Worm (Caenorhabditis elegans) whole organism, L4/young adult: ENCODE data around the gene mlc-4.
A peak's percentile ranks its signal among the peaks of the same experiment; 100 is the strongest.

ENCODE experiments used
- W03F9.2 ChIP-seq: fragments of 150-350 bp; optimal IDR thresholded peaks from 2 replicates; lab custom pipeline; 2014; ENCODE audit warnings: missing biosample characterization, missing genetic modification characterization
- him-1 ChIP-seq: sonication (generic microtip); optimal IDR thresholded peaks from 2 replicates; lab custom pipeline; 2016; ENCODE audit warnings: missing genotype, missing genetic modification reagents, missing genetic modification characterization, missing compliant biosample characterization

ce11 chrIII:3389426-3390020 is 4.1 kb downstream of the mlc-4 start, which contains the start of the genes elmd-1 and hecw-1:
- peak; percentile 44 for TF ChIP-seq W03F9.2 (tag; lab: Kevin White, UChicago)
- TF ChIP-seq him-1 (tag; lab: Kevin White, UChicago), result no peak
